Worm (Caenorhabditis elegans): ENCODE measurements around the gene nspg-6.
A peak's percentile ranks its signal among the peaks of the same experiment; 100 is the strongest.

Gene nspg-6

DNA sequence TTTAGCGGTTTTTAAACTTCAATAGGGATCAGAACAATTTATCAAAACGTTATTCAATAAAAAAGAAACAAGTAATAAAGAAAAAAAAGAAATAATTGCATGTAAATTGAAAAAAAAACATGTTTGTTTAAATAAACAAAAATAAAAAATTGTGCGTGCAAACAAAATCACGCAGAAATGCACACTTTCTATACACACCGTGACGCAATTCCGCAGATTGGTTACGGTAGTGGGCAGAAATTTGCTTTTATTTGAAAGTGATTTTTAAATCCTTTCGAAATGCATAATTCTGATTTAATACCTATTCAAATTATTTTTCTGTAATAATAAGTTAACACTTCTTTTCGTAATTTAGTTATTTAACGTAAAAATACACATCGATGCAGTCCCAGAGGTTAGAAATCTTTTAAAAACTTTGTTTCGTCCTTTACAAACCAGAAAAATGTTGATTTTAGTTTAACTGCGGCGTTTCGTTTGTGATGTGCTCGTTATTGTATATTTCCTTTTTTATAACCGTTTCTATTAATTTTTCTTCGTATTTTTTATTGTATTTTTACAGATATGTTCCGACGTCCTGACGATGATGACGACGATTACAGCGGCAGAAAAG lies 21.6 kb downstream of the nspg-6 start, which contains the start of gene cwf-19L2:
Gene cwf-19L2, plus strand, starts transcription at position 560 of the 610 bp plus-strand sequence.
- TF ChIP-seq unc-62 (GFP tag; optimal IDR thresholded peaks at IDR 0.05) (no peak), nhr-43 (tag; optimal IDR thresholded peaks at IDR 0.05; ENCODE audit: poor library complexity, severe bottlenecking) (no peak), pqm-1 (tag; optimal IDR thresholded peaks at IDR 0.05) (no peak), sea-2 (GFP tag; optimal IDR thresholded peaks at IDR 0.05) (no peak), pha-4 (tag; optimal IDR thresholded peaks at IDR 0.05) (peak; percentile 52), daf-12 (tag; optimal IDR thresholded peaks at IDR 0.05) (no peak), unc-39 (tag; optimal IDR thresholded peaks at IDR 0.05) (no peak), lin-39 (tag; optimal IDR thresholded peaks at IDR 0.05) (no peak)

DNA sequence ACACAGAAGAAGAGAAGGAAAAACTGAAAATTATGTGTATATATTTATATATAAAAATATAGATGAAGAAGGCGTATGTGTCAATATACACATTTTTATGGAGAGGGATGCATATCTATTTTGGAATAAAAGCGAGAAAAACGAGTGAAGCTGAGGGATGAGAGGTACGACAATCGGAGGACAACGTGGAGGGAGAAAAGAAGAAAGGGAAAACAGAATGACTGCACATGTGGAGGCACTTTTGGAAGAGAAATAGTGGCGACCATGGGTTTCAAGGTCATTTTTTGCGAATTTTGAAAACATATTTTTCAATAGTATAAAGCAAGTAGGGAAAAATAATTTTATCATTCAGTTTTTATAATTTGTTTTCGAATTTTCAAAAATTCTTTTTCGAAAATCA lies 22.2 kb downstream of the nspg-6 start:
- peak; percentile 26 for TF ChIP-seq pha-4 (tag; optimal IDR thresholded peaks at IDR 0.05)
- no peak for TF ChIP-seq unc-39 (tag; optimal IDR thresholded peaks at IDR 0.05)
- peak; percentile 7 for TF ChIP-seq lin-39 (tag; optimal IDR thresholded peaks at IDR 0.05)
- peak; percentile 61 for TF ChIP-seq nhr-25 (tag; optimal IDR thresholded peaks at IDR 0.05)
- peak; percentile 54 for TF ChIP-seq nfya-1 (tag; optimal IDR thresholded peaks at IDR 0.05; ENCODE audit: insufficient read depth)
- peak; percentile 17 for TF ChIP-seq hmg-11 (tag; optimal IDR thresholded peaks at IDR 0.05)
- no peak for TF ChIP-seq elt-3 (tag; optimal IDR thresholded peaks at IDR 0.05)
- TF ChIP-seq lin-15B (tag; optimal IDR thresholded peaks at IDR 0.05) = peak; percentile 15
- no peak for TF ChIP-seq nhr-28 (tag; optimal IDR thresholded peaks at IDR 0.05)

DNA sequence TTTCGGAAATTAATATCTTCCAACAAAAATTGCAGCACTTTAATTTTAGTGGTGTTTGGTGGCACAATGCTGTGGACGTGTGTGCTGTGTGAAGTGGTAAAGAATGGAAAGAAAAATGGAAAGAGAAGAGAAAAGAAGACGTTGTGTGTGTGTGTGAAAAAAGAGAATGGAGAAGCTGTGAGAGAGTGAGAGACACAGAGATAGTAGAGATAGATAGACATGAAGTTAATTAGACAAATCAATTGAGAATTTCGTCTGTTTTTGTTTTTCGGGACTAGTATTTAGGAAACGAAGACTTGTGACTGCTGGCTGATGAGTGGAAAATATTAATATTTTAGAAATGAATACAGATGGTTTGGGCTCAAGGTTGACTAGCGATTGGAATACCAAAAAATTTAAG lies 23.6 kb downstream of the nspg-6 start:
- peak; percentile 27 for TF ChIP-seq nfya-1 (tag; optimal IDR thresholded peaks at IDR 0.05; ENCODE audit: insufficient read depth)
- TF ChIP-seq nhr-237 (tag; optimal IDR thresholded peaks at IDR 0.05) = no peak

DNA sequence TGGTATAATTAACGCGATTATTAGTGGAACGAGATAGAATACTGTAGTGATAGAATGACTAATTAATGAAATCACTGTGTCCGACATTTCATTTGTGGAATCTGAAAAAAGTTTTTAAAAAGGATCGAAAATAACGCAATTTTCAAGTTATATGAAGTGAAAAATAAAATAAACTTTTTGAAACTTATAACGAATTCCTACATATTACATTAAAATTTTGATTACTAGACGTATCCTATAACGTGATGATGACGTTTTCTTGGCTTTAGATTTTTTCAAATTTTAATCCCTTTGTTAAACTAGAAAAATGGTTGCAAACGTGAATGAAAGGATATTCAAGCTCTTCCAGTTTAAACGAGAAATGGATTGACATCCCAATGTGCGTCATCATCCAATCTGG lies 24.3 kb downstream of the nspg-6 start, which contains the start of gene algn-11:
Gene algn-11, minus strand, starts transcription at position 101 of the 400 bp plus-strand sequence.
- TF ChIP-seq mdl-1 (tag; optimal IDR thresholded peaks at IDR 0.05) = no peak
- TF ChIP-seq nhr-43 (tag; optimal IDR thresholded peaks at IDR 0.05; ENCODE audit: poor library complexity, severe bottlenecking) = no peak
- no peak for TF ChIP-seq tbx-2 (tag; optimal IDR thresholded peaks at IDR 0.05)
- no peak for TF ChIP-seq unc-62 (GFP tag; optimal IDR thresholded peaks at IDR 0.05)
- no peak for TF ChIP-seq R02D3.7 (tag; optimal IDR thresholded peaks at IDR 0.05)
- no peak for TF ChIP-seq ceh-28 (tag; optimal IDR thresholded peaks at IDR 0.05)
- TF ChIP-seq ztf-11 (tag; optimal IDR thresholded peaks at IDR 0.05) = no peak
- no peak for TF ChIP-seq elt-2 (tag; optimal IDR thresholded peaks at IDR 0.05)

DNA sequence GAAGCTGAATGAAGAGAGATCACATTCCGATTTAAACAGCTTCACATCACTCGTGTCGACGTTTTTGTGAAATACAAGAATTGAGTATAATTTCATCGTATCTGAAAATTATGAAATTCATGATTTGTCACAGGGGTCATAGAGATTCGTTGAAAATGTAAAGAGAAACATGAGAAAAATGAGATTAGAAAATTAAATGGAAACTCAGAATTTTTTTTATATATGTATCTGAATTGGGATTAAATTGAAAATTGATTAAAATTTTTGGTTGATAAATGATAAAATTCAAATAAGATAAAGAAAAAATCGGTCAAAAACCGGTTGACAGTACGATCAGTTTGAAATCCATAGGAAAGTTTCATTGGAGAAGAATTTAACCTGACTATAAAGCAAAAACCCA lies 27.3 kb downstream of the nspg-6 start, which contains the start of gene ykt-6:
Gene ykt-6, minus strand, starts transcription at position 101 of the 400 bp plus-strand sequence.
- TF ChIP-seq nfya-1 (tag; optimal IDR thresholded peaks at IDR 0.05; ENCODE audit: insufficient read depth) (no peak), aly-2 (tag; optimal IDR thresholded peaks at IDR 0.05) (no peak), ZK546.5 (tag; optimal IDR thresholded peaks at IDR 0.05) (no peak), egl-5 (tag; optimal IDR thresholded peaks at IDR 0.05) (no peak)

DNA sequence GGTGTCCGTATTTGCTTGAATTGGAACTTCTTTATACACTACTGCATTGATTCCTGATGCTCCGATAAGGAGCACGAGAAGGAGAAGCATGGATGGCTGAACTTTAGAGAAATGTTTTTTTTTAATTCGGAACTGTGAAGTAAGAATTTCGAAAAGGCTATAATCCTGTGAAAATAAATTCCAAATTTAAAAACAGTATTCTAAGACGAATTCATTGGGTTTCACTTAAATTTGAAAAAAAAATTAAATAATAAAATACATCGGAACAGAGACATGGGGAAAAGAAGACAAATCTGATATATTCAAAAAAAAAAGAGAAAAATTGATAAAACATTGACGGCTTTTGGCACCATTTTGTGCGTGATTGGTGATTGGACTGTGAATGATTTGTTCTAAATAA lies 29.0 kb downstream of the nspg-6 start, which contains the start of gene pho-5:
Gene pho-5, minus strand, starts transcription at position 101 of the 400 bp plus-strand sequence.
- no peak for TF ChIP-seq ama-1 (optimal IDR thresholded peaks at IDR 0.05)
- TF ChIP-seq ztf-4 (tag; optimal IDR thresholded peaks at IDR 0.05) = no peak

DNA sequence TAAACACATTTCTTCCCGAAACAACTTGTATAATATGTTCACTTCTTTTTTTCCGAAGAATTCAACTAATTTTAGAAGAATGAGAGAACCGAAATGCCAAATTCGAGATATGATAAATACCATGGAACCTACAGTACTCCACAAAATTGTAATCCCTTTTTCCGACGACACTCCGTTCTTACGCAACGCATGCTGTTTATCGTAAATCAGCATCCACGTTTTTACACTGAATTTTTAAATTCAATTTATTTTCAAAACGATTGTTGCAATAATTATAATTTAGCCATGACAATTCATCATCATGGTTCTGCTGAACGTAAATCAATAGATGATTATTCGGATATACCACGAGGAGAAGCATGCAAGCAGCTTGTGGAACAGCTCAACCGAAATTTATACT lies 33.6 kb downstream of the nspg-6 start, which contains the start of gene B0361.3:
Gene B0361.3, plus strand, starts transcription at position 284 of the 400 bp plus-strand sequence.
- peak; percentile 31 for TF ChIP-seq pha-4 (tag; optimal IDR thresholded peaks at IDR 0.05)
- TF ChIP-seq fkh-10 (GFP tag; optimal IDR thresholded peaks at IDR 0.05) = no peak
- TF ChIP-seq lin-15B (tag; optimal IDR thresholded peaks at IDR 0.05) = no peak
- no peak for TF ChIP-seq ztf-11 (tag; optimal IDR thresholded peaks at IDR 0.05)
- TF ChIP-seq ceh-9 (tag; optimal IDR thresholded peaks at IDR 0.05) = no peak
- no peak for TF ChIP-seq nhr-12 (tag; optimal IDR thresholded peaks at IDR 0.05)
- peak; percentile 21 for TF ChIP-seq nfya-1 (tag; optimal IDR thresholded peaks at IDR 0.05; ENCODE audit: insufficient read depth)
- TF ChIP-seq fkh-2 (tag; optimal IDR thresholded peaks at IDR 0.05) = no peak
- no peak for TF ChIP-seq hmg-11 (tag; optimal IDR thresholded peaks at IDR 0.05)
- TF ChIP-seq unc-39 (tag; optimal IDR thresholded peaks at IDR 0.05) = no peak
- TF ChIP-seq ceh-16 (tag; optimal IDR thresholded peaks at IDR 0.05) = no peak
- TF ChIP-seq nhr-76 (tag; optimal IDR thresholded peaks at IDR 0.05) = no peak
- no peak for TF ChIP-seq skn-1 (tag; optimal IDR thresholded peaks at IDR 0.05)
- no peak for TF ChIP-seq nhr-23 (tag; optimal IDR thresholded peaks at IDR 0.05)
- TF ChIP-seq daf-12 (tag; optimal IDR thresholded peaks at IDR 0.05) = no peak
- TF ChIP-seq egl-5 (tag; optimal IDR thresholded peaks at IDR 0.05) = no peak
- TF ChIP-seq elt-2 (tag; optimal IDR thresholded peaks at IDR 0.05) = no peak
- no peak for TF ChIP-seq unc-62 (GFP tag; optimal IDR thresholded peaks at IDR 0.05)
- TF ChIP-seq R02D3.7 (tag; optimal IDR thresholded peaks at IDR 0.05) = peak; percentile 42
- TF ChIP-seq nhr-43 (tag; optimal IDR thresholded peaks at IDR 0.05; ENCODE audit: poor library complexity, severe bottlenecking) = no peak
- no peak for TF ChIP-seq sea-2 (GFP tag; optimal IDR thresholded peaks at IDR 0.05)
